Worm (Caenorhabditis elegans): ENCODE results near the gene col-130.

Gene col-130

DNA sequence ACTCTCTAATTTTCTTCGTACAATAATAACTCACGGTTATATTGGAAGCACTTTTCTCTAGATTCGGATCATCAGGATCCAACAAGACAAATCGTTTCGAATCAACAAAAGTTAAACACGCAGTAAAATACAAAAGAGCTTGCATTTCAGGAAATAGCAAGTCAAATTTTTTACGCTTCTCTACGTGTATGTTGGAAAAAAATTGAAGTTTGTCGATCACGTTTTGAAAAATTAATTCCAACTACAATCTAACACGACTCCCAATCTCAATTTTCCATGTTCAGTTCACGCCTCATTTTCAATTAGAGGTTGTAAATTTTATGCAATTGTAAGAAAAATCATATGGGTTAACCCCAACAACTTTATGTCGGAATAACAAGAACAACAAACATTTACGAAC is 38.4 kb downstream of the col-130 start, which contains the start of gene spe-45:
Gene spe-45, minus strand, starts transcription at position 145 of the 400 bp plus-strand sequence.
- no peak for TF ChIP-seq mdl-1 (tag; optimal IDR thresholded peaks at IDR 0.05)
- TF ChIP-seq fos-1 (tag; optimal IDR thresholded peaks at IDR 0.05) = no peak
- no peak for TF ChIP-seq nhr-76 (tag; optimal IDR thresholded peaks at IDR 0.05)
- TF ChIP-seq nhr-12 (tag; optimal IDR thresholded peaks at IDR 0.05) = no peak
- TF ChIP-seq fkh-10 (GFP tag; optimal IDR thresholded peaks at IDR 0.05) = no peak
- no peak for TF ChIP-seq unc-39 (tag; optimal IDR thresholded peaks at IDR 0.05)
- no peak for TF ChIP-seq nhr-11 (tag; optimal IDR thresholded peaks at IDR 0.05)
- TF ChIP-seq ama-1 (optimal IDR thresholded peaks at IDR 0.05) = no peak
- TF ChIP-seq elt-2 (tag; optimal IDR thresholded peaks at IDR 0.05) = no peak
- no peak for TF ChIP-seq jun-1 (tag; optimal IDR thresholded peaks at IDR 0.05)
- TF ChIP-seq ZK546.5 (tag; optimal IDR thresholded peaks at IDR 0.05) = no peak
- no peak for TF ChIP-seq nhr-67 (tag; optimal IDR thresholded peaks at IDR 0.05)
- TF ChIP-seq eor-1 (tag; optimal IDR thresholded peaks at IDR 0.05) = no peak

- TF ChIP-seq ZK546.5 (tag; optimal IDR thresholded peaks at IDR 0.05) = no peak
- no peak for TF ChIP-seq lin-15B (tag; optimal IDR thresholded peaks at IDR 0.05)
- no peak for TF ChIP-seq elt-1 (tag; optimal IDR thresholded peaks at IDR 0.05)
- no peak for TF ChIP-seq ceh-28 (tag; optimal IDR thresholded peaks at IDR 0.05)
- no peak for TF ChIP-seq zag-1 (tag; optimal IDR thresholded peaks at IDR 0.05)
- no peak for TF ChIP-seq daf-12 (tag; optimal IDR thresholded peaks at IDR 0.05)
- TF ChIP-seq mml-1 (tag; optimal IDR thresholded peaks at IDR 0.05) = no peak
Observed at ce11 chrIV:12385061-12385460, 43.3 kb downstream of the col-130 start, which contains the start of gene F28D1.6. Gene F28D1.6 (minus strand): TSS chrIV:12385161.

- TF ChIP-seq elt-2 (tag; optimal IDR thresholded peaks at IDR 0.05) = peak; percentile 26
- no peak for TF ChIP-seq nhr-76 (tag; optimal IDR thresholded peaks at IDR 0.05)
- TF ChIP-seq fkh-10 (GFP tag; optimal IDR thresholded peaks at IDR 0.05) = no peak
- TF ChIP-seq nfya-1 (tag; optimal IDR thresholded peaks at IDR 0.05; ENCODE audit: insufficient read depth) = no peak
- no peak for TF ChIP-seq nhr-67 (tag; optimal IDR thresholded peaks at IDR 0.05)
- TF ChIP-seq ama-1 (optimal IDR thresholded peaks at IDR 0.05) = no peak
- TF ChIP-seq daf-12 (tag; optimal IDR thresholded peaks at IDR 0.05) = no peak
- no peak for TF ChIP-seq nhr-28 (tag; optimal IDR thresholded peaks at IDR 0.05)
Observed at ce11 chrIV:12382864-12383263, 45.5 kb downstream of the col-130 start, which contains the start of gene thn-2. Gene thn-2 (plus strand): TSS chrIV:12383170.

DNA sequence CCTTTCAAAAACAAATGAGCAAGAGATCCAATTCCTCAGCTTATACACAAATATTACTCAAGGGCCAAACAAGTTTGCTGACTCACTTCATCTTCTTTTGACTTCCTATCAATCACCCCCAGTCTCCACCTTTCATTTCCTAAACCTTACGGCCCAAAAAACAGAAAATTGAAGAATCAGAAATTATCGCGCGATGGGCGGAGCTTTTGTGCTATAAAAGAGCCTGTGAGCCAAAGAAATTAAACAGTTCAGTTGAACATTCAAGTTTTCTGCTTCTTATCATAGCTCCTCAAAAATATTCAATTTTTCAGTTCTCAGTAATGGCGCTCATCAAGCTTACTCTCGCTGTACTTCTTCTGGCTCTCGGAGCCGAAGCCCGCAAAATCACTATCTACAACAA is 48.5 kb downstream of the col-130 start, which contains the start of gene thn-1:
Gene thn-1, plus strand, starts transcription at position 301 of the 400 bp plus-strand sequence.
- TF ChIP-seq nhr-77 (tag; optimal IDR thresholded peaks at IDR 0.05) (no peak), eor-1 (tag; optimal IDR thresholded peaks at IDR 0.05) (no peak), unc-62 (GFP tag; optimal IDR thresholded peaks at IDR 0.05) (no peak), snpc-4 (tag; optimal IDR thresholded peaks at IDR 0.05) (no peak), ZK546.5 (tag; optimal IDR thresholded peaks at IDR 0.05) (no peak), egl-5 (tag; optimal IDR thresholded peaks at IDR 0.05) (no peak), daf-12 (tag; optimal IDR thresholded peaks at IDR 0.05) (no peak), ama-1 (optimal IDR thresholded peaks at IDR 0.05) (no peak), nhr-43 (tag; optimal IDR thresholded peaks at IDR 0.05; ENCODE audit: poor library complexity, severe bottlenecking) (no peak)

- TF ChIP-seq pqm-1 (tag; optimal IDR thresholded peaks at IDR 0.05) = peak; percentile 76
- TF ChIP-seq snpc-4 (tag; optimal IDR thresholded peaks at IDR 0.05) = no peak
- TF ChIP-seq unc-39 (tag; optimal IDR thresholded peaks at IDR 0.05) = no peak
- peak; percentile 72 for TF ChIP-seq elt-2 (tag; optimal IDR thresholded peaks at IDR 0.05)
- no peak for TF ChIP-seq eor-1 (tag; optimal IDR thresholded peaks at IDR 0.05)
Observed at ce11 chrIV:12378919-12379318, 49.4 kb downstream of the col-130 start.
